Worm (Caenorhabditis elegans) whole organism, young adult: ENCODE data around the gene srv-16.
A peak's percentile ranks its signal among the peaks of the same experiment; 100 is the strongest.

Experiments used
- B0019.2 ChIP-seq: fragments of 200-800 bp; sonication (Bioruptor generic); conservative IDR thresholded peaks from 2 replicates; pipeline ENCODE4 v1.3.6; 2022; ENCODE audit warnings: missing genetic modification reagents, missing genetic modification characterization, missing compliant biosample characterization
- B0336.3 ChIP-seq: fragments of 200-800 bp; sonication (Bioruptor generic); IDR thresholded peaks from 2 replicates; pipeline ENCODE4 v1.3.6; 2022; ENCODE audit warnings: missing genetic modification characterization, missing compliant biosample characterization
- F57C9.4 ChIP-seq: sonication (generic microtip); optimal IDR thresholded peaks from 2 replicates; lab custom pipeline; 2017; ENCODE audit warnings: mild to moderate bottlenecking, missing genetic modification characterization, missing compliant biosample characterization
- K11D2.4 ChIP-seq: fragments of 200-800 bp; sonication (Bioruptor generic); IDR thresholded peaks from 2 replicates; pipeline ENCODE4 v1.3.6; 2022; ENCODE audit warnings: missing genetic modification reagents, missing genetic modification characterization, missing compliant biosample characterization
- ZK185.1 ChIP-seq: sonication (generic microtip); optimal IDR thresholded peaks from 2 replicates; lab custom pipeline; 2016; ENCODE audit warnings: mild to moderate bottlenecking, missing genetic modification characterization, missing compliant biosample characterization; ENCODE audit not compliant: poor library complexity, severe bottlenecking
- bed-2 ChIP-seq: fragments of 200-800 bp; sonication (Bioruptor generic); IDR thresholded peaks from 2 replicates; pipeline ENCODE4 v1.3.6; 2022; ENCODE audit warnings: missing genetic modification reagents, missing genetic modification characterization, missing compliant biosample characterization
- ceh-100 ChIP-seq: fragments of 200-800 bp; sonication (Bioruptor generic); IDR thresholded peaks from 2 replicates; pipeline ENCODE4 v1.3.6; 2022; ENCODE audit warnings: missing genetic modification reagents, missing genetic modification characterization, missing compliant biosample characterization
- ceh-91 ChIP-seq: fragments of 200-800 bp; sonication (Bioruptor generic); IDR thresholded peaks from 2 replicates; pipeline ENCODE4 v1.3.6; 2022; ENCODE audit warnings: missing genetic modification reagents, missing genetic modification characterization, missing compliant biosample characterization
- egl-18 ChIP-seq: fragments of 200-800 bp; sonication (Bioruptor generic); IDR thresholded peaks from 2 replicates; pipeline ENCODE4 v1.3.6; 2022; ENCODE audit warnings: missing genetic modification reagents, missing genetic modification characterization, missing compliant biosample characterization
- ets-4 ChIP-seq: fragments of 200-800 bp; sonication (Bioruptor generic); optimal IDR thresholded peaks from 2 replicates; lab custom pipeline; 2018; ENCODE audit warnings: mild to moderate bottlenecking, missing genetic modification characterization, missing compliant biosample characterization
- fkh-3 ChIP-seq: sonication (generic microtip); optimal IDR thresholded peaks from 2 replicates; lab custom pipeline; 2016; ENCODE audit warnings: mild to moderate bottlenecking, missing genetic modification characterization, missing compliant biosample characterization
- let-607 ChIP-seq, 2 experiments: fragments of 200-800 bp in 1 of 2; sonication (Bioruptor generic) in 1 of 2; sonication (generic microtip) in 1 of 2; optimal IDR thresholded peaks; 2 replicates each; lab custom pipeline; 2016 to 2018; ENCODE audit warnings: mild to moderate bottlenecking in 2 of 2, missing compliant biosample characterization in 2 of 2, missing genetic modification characterization in 2 of 2, moderate library complexity in 2 of 2, missing genotype in 1 of 2
- lin-26 ChIP-seq: fragments of 200-800 bp; sonication (Bioruptor generic); IDR thresholded peaks from 2 replicates; pipeline ENCODE4 v1.3.6; 2022; ENCODE audit warnings: missing genetic modification reagents, missing genetic modification characterization, missing compliant biosample characterization
- mcd-1 ChIP-seq: fragments of 200-800 bp; sonication (Bioruptor generic); IDR thresholded peaks from 2 replicates; pipeline ENCODE4 v1.3.6; 2022; ENCODE audit warnings: missing genetic modification reagents, missing genetic modification characterization, missing compliant biosample characterization
- mel-28 ChIP-seq: sonication (generic microtip); optimal IDR thresholded peaks from 2 replicates; lab custom pipeline; 2016; ENCODE audit warnings: borderline replicate concordance, mild to moderate bottlenecking, missing genetic modification characterization, missing compliant biosample characterization
- mes-4 ChIP-seq: sonication (generic microtip); optimal IDR thresholded peaks from 2 replicates; lab custom pipeline; 2016; ENCODE audit warnings: missing genotype, missing genetic modification characterization, missing compliant biosample characterization
- nfya-2 ChIP-seq: fragments of 200-800 bp; sonication (Bioruptor generic); IDR thresholded peaks from 2 replicates; pipeline ENCODE4 v1.3.6; 2022; ENCODE audit warnings: missing genetic modification reagents, missing genetic modification characterization, missing compliant biosample characterization
- nhr-179 ChIP-seq: sonication (generic microtip); optimal IDR thresholded peaks from 2 replicates; lab custom pipeline; 2016; ENCODE audit warnings: mild to moderate bottlenecking, missing genetic modification characterization, missing compliant biosample characterization
- nhr-80 ChIP-seq: sonication (generic microtip); optimal IDR thresholded peaks from 2 replicates; lab custom pipeline; 2016; ENCODE audit warnings: missing genetic modification characterization, missing compliant biosample characterization
- sea-2 ChIP-seq: fragments of 200-800 bp; sonication (Bioruptor generic); IDR thresholded peaks from 2 replicates; pipeline ENCODE4 v1.3.6; 2022; ENCODE audit warnings: missing genetic modification characterization, missing compliant biosample characterization
- snpc-4 ChIP-seq, 5 experiments: fragments of 150-350 bp in 1 of 5; sonication (generic microtip) in 4 of 5; optimal IDR thresholded peaks; 2 replicates each; lab custom pipeline; 2014 to 2018; ENCODE audit warnings: missing genetic modification characterization in 5 of 5, missing biosample characterization in 3 of 5, antibody characterized with exemption in 2 of 5, mild to moderate bottlenecking in 2 of 5, missing compliant biosample characterization in 2 of 5, missing genotype in 2 of 5, moderate library complexity in 2 of 5, missing genetic modification reagents in 1 of 5
- tbp1 ChIP-seq: fragments of 200-800 bp; sonication (Bioruptor generic); optimal IDR thresholded peaks from 2 replicates; lab custom pipeline; 2018; ENCODE audit warnings: mild to moderate bottlenecking, missing genetic modification characterization, missing compliant biosample characterization
- unc-130 ChIP-seq: sonication (generic microtip); optimal IDR thresholded peaks from 2 replicates; lab custom pipeline; 2016; ENCODE audit warnings: missing genetic modification reagents, missing genetic modification characterization, missing compliant biosample characterization
- zfh-2 ChIP-seq: fragments of 200-800 bp; sonication (Bioruptor generic); conservative IDR thresholded peaks from 2 replicates; pipeline ENCODE4 v1.3.6; 2022; ENCODE audit warnings: missing genetic modification reagents, missing genetic modification characterization, missing compliant biosample characterization
- ztf-26 ChIP-seq: sonication (generic microtip); optimal IDR thresholded peaks from 2 replicates; lab custom pipeline; 2017; ENCODE audit warnings: missing genetic modification characterization, missing compliant biosample characterization

srv-16 gene

DNA sequence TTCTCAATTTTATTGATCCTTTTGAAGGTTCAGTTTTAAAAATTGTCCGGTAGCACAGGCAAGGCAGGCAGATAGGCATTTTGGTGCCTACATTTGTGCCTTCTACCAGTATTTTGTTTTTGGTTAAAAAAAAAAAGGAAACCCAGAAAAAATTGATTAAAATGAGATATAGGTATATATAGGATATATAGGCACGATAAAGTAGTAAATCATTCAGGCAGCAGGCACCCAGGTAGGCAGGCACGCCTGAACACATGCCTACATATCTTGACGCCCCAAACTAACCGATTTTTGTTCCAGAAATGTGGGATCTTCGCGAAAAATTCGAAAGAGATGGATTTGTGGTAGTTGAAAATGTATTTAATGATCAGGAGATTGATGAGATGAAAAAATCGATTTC, 3.4 kb downstream of the srv-16 start, which contains the start of gene Y105C5B.9 (continued):
- TF ChIP-seq B0019.2: no peak

DNA sequence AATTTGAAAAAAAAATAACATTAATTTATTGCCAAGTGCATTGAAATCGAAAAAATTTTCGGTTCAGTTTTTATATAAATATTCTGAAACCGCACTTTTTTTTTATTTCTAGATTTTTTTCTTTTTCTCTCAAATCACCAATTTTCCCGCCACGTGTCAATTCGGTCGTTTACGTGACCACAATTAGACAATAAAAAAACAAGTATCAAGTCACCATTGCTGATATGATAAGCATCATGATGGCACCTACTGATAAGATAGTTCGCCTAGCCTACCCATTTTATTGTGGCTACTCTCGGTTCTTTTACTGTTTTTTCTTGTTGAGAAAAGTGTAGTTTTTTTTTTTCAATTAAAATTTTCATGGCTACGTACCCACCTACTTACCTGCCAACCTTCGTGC, 3.9 kb downstream of the srv-16 start:
- TF ChIP-seq snpc-4 (GFP tag; optimal IDR thresholded peaks at IDR 0.05; lab: Kevin White, UChicago) (no peak), snpc-4 (tag; optimal IDR thresholded peaks at IDR 0.05; lab: Kevin White, UChicago) (peak in 2 of 4 experiments; percentile 19 to 32), ztf-26 (tag; lab: Kevin White, UChicago) (peak; percentile 8), K11D2.4 (GFP tag; lab: Robert Waterston, UW) (no peak), let-607 (tag; optimal IDR thresholded peaks at IDR 0.05; lab: Kevin White, UChicago) (peak; percentile 67 to 84), nhr-80 (tag; lab: Kevin White, UChicago) (peak; percentile 68), ets-4 (no peak), tbp1 (GFP tag; lab: Kevin White, UChicago) (peak; percentile 38)
- TF ChIP-seq, all 124 proteins: peak for 5

DNA sequence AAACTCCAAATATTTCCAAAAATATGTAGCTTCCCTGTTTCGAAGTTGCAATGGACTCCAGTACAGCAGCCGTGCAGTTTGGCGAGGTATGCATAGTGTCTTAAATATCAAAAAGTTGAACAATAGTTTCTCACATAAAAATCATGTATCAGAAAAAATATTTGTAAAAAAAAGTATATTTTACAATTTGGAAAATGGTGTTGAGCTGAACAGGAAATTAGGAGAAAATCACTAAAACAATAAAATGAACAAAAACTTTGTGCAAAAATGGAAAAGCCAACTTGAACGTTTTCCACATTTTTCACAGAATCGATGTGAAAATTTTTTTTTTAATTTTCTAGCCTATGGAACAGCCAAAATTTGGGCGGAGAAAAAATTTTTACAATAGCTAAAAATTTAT, 7.0 kb downstream of the srv-16 start, which contains the start of gene Y105C5B.8:
Y105C5B.8 (minus strand) TSS at position 101 of the 400 bp plus-strand sequence.
- TF ChIP-seq F57C9.4 (tag; lab: Kevin White, UChicago) (no peak), bed-2 (GFP tag; lab: Robert Waterston, UW) (no peak), ceh-100 (GFP tag; lab: Robert Waterston, UW) (no peak), nfya-2 (GFP tag; lab: Robert Waterston, UW) (no peak), zfh-2 (no peak), egl-18 (GFP tag; lab: Robert Waterston, UW) (no peak), ZK185.1 (tag; lab: Kevin White, UChicago) (no peak), mes-4 (no peak), nhr-179 (tag; lab: Kevin White, UChicago) (no peak), tbp1 (GFP tag; lab: Kevin White, UChicago) (no peak), mcd-1 (GFP tag; lab: Robert Waterston, UW) (no peak), lin-26 (GFP tag; lab: Robert Waterston, UW) (no peak), mel-28 (tag; lab: Kevin White, UChicago) (no peak), fkh-3 (tag; lab: Kevin White, UChicago) (no peak)

DNA sequence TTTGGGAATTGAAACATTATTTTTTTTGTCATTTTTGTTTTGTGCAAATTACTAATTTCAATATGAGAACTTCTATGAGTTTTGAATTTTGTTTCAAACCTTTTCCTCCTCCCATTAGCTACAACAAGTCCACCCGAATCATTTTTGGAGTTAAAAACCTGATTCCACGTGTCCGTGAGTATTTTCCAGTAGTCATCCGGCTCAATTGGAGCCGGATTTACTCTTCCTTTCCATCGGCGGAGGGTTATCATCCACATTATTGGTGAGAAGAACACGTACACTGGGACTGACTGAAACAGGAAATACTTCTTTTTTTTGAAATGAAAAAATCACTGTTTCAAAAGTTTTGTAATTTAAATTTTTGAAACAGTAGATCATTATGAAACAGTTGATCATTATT, 10.7 kb downstream of the srv-16 start:
- no peak for TF ChIP-seq B0336.3
- no peak for TF ChIP-seq unc-130 (GFP tag; lab: Kevin White, UChicago)

DNA sequence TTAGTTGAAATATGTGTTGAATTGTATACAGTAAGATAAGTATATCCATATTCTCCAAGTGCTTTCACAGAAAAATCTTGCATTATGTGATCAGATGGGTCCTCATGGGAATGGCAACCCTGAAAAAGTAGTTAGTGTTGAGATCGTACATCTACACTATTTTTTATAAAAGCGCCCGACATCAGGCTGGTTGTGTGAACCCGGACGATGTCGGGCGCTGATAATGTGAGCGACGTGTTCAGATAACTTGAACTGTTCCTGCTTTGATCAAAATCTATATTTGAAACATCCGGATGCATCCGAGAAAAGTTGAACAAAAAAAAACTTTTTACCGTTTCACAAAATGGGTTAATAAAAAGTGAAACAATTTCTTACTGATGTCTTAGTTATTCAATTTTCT, 18.7 kb downstream of the srv-16 start:
- TF ChIP-seq sea-2 (GFP tag; lab: Robert Waterston, UW) (no peak), snpc-4 (GFP tag; optimal IDR thresholded peaks at IDR 0.05; lab: Kevin White, UChicago) (no peak), snpc-4 (tag; optimal IDR thresholded peaks at IDR 0.05; lab: Kevin White, UChicago) (peak in 2 of 4 experiments; percentile 73 to 85)

DNA sequence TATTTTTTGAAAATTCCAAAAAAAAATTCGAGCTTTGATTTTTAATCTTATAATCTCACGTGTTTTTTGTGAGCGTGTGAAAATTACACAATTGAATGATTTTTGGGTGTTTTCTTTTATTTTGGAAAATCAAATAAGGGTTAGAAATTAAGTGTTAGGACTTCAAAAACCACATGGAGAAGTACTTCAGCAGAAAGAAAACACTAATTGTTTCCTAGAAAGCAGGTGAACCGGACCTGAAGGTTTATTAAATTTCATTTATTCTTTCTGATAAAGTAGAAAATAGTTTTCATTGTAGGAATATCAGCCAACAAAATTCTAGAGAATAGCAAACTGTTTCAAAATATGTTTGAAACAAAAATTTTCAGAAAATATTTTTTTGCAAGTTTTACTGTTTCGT, 25.5 kb downstream of the srv-16 start:
- TF ChIP-seq B0336.3 (no peak), tbp1 (GFP tag; lab: Kevin White, UChicago) (no peak)

DNA sequence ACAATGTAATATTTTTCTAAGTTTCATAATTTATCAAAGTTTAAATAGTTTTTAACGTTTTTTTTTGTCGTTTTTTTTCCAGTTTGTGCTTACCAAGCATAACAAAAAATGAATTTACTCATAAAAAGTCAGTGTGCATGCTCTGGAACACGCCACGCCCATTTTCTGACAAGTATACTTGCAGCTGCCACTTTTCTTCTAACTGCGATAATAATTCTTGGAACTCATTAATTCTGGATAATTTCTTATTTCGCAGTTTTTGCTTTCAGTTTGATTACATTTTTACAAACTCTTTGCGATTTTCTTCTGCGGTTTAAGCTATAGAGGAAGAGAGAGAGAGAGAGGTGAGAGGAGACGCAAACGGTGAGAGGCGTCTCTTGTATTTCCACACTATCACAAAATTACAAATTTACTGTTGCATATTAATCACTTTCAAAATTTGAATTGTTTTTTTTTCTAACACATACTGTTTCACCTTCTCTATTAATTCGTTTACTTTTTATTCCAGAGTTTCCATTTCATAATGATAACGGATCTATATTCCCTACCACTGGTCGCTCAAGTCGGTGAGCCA, 27.6 kb downstream of the srv-16 start, which contains the start of gene srv-15:
srv-15 (plus strand) TSS at position 524 of the 574 bp plus-strand sequence.
- no peak for TF ChIP-seq ceh-91 (GFP tag; lab: Robert Waterston, UW)
- no peak for TF ChIP-seq snpc-4 (GFP tag; optimal IDR thresholded peaks at IDR 0.05; lab: Kevin White, UChicago)
- TF ChIP-seq snpc-4 (tag; optimal IDR thresholded peaks at IDR 0.05; lab: Kevin White, UChicago): peak in 2 of 4 experiments; percentile 19 to 47
